Worm (Caenorhabditis elegans) whole organism, L1 larva: ENCODE results near the gene ZK154.6.

Experiments
- C16A3.4 ChIP-seq: fragments of 150-350 bp; optimal IDR thresholded peaks from 2 replicates; lab custom pipeline; 2014; ENCODE audit warnings: missing biosample characterization, missing genetic modification characterization
- blmp-1 ChIP-seq: fragments of 150-350 bp; optimal IDR thresholded peaks from 2 replicates; lab custom pipeline; 2014; ENCODE audit warnings: missing biosample characterization, missing genetic modification characterization
- ceh-8 ChIP-seq: fragments of 200-800 bp; sonication (Bioruptor generic); optimal IDR thresholded peaks from 2 replicates; lab custom pipeline; 2018; ENCODE audit warnings: mild to moderate bottlenecking, missing genetic modification characterization, moderate library complexity, missing compliant biosample characterization
- ceh-82 ChIP-seq, 3 experiments: fragments of 150-350 bp in 1 of 3; sonication (generic microtip) in 2 of 3; optimal IDR thresholded peaks; 2 replicates each; lab custom pipeline; 2014 to 2017; ENCODE audit warnings: missing biosample characterization in 3 of 3, missing genetic modification characterization in 3 of 3
- ceh-88 ChIP-seq: fragments of 200-800 bp; sonication (Bioruptor generic); IDR thresholded peaks from 2 replicates; pipeline ENCODE4 v1.3.6; 2022; ENCODE audit warnings: missing genetic modification characterization, missing compliant biosample characterization
- ceh-90 ChIP-seq: sonication (generic microtip); optimal IDR thresholded peaks from 2 replicates; lab custom pipeline; 2016; ENCODE audit warnings: missing genetic modification characterization, missing compliant biosample characterization
- efl-1 ChIP-seq, 4 experiments: fragments of 150-350 bp; optimal IDR thresholded peaks in 3 of 4; peaks in 1 of 4; 1 replicate in 1 of 4; 2 replicates in 3 of 4; lab custom pipeline; 2014; ENCODE audit warnings: missing biosample characterization in 2 of 4, missing genetic modification characterization in 2 of 4, missing genetic modification reagents in 2 of 4
- efl-3 ChIP-seq: fragments of 200-800 bp; sonication (Bioruptor generic); optimal IDR thresholded peaks from 2 replicates; lab custom pipeline; 2018; ENCODE audit warnings: mild to moderate bottlenecking, missing genetic modification characterization, missing compliant biosample characterization
- elt-2 ChIP-seq: sonication (generic microtip); optimal IDR thresholded peaks from 2 replicates; lab custom pipeline; 2016; ENCODE audit warnings: missing genetic modification characterization, mild to moderate bottlenecking, inconsistent platforms, missing compliant biosample characterization, missing genetic modification reagents
- elt-3 ChIP-seq, 6 experiments: fragments of 150-350 bp in 1 of 6; sonication (generic microtip); optimal IDR thresholded peaks; 2 replicates each; lab custom pipeline; 2017 to 2018; ENCODE audit warnings: missing biosample characterization in 6 of 6, missing genetic modification characterization in 6 of 6, inconsistent platforms in 1 of 6
- ets-5 ChIP-seq: fragments of 200-800 bp; sonication (Bioruptor generic); IDR thresholded peaks from 2 replicates; pipeline ENCODE4 v1.3.6; 2022; ENCODE audit warnings: missing genetic modification characterization, missing compliant biosample characterization
- fkh-10 ChIP-seq: sonication (generic microtip); optimal IDR thresholded peaks from 2 replicates; lab custom pipeline; 2017; ENCODE audit warnings: missing biosample characterization, missing genetic modification reagents, missing genetic modification characterization
- fkh-8 ChIP-seq: sonication (generic microtip); optimal IDR thresholded peaks from 2 replicates; lab custom pipeline; 2016; ENCODE audit warnings: mild to moderate bottlenecking, missing genetic modification characterization, missing compliant biosample characterization
- fos-1 ChIP-seq: fragments of 150-350 bp; optimal IDR thresholded peaks from 2 replicates; lab custom pipeline; 2014; ENCODE audit warnings: missing biosample characterization, missing genetic modification characterization
- grh-1 ChIP-seq: fragments of 200-800 bp; sonication (Bioruptor generic); IDR thresholded peaks from 2 replicates; pipeline ENCODE4 v1.3.6; 2022; ENCODE audit warnings: missing genetic modification reagents, missing genetic modification characterization, missing compliant biosample characterization
- hlh-17 ChIP-seq: fragments of 200-800 bp; sonication (Bioruptor generic); optimal IDR thresholded peaks from 2 replicates; lab custom pipeline; 2018; ENCODE audit warnings: missing genetic modification characterization, mild to moderate bottlenecking, missing compliant biosample characterization, moderate library complexity, borderline replicate concordance
- hlh-4 ChIP-seq: sonication (generic microtip); optimal IDR thresholded peaks from 2 replicates; lab custom pipeline; 2016; ENCODE audit warnings: mild to moderate bottlenecking, missing genetic modification characterization, missing compliant biosample characterization
- hpl-2 ChIP-seq: fragments of 150-350 bp; optimal IDR thresholded peaks from 2 replicates; lab custom pipeline; 2014; ENCODE audit warnings: missing biosample characterization, missing genetic modification reagents, missing genetic modification characterization
- irx-1 ChIP-seq: sonication (generic microtip); optimal IDR thresholded peaks from 2 replicates; lab custom pipeline; 2016; ENCODE audit warnings: missing genetic modification characterization, missing compliant biosample characterization
- lin-14 ChIP-seq: fragments of 200-800 bp; sonication (Bioruptor generic); optimal IDR thresholded peaks from 2 replicates; lab custom pipeline; 2018; ENCODE audit warnings: mild to moderate bottlenecking, missing genetic modification characterization, moderate library complexity, missing compliant biosample characterization
- lin-35 ChIP-seq, 2 experiments: fragments of 150-350 bp; optimal IDR thresholded peaks; 2 replicates each; lab custom pipeline; 2014; ENCODE audit warnings: missing biosample characterization in 2 of 2, missing genetic modification characterization in 2 of 2, missing genetic modification reagents in 2 of 2
- lin-39 ChIP-seq: fragments of 150-350 bp; optimal IDR thresholded peaks from 2 replicates; lab custom pipeline; 2014; ENCODE audit warnings: missing biosample characterization, missing genetic modification reagents, missing genetic modification characterization
- mef-2 ChIP-seq: fragments of 150-350 bp; optimal IDR thresholded peaks from 2 replicates; lab custom pipeline; 2014; ENCODE audit warnings: missing biosample characterization, missing genetic modification characterization
- mep-1 ChIP-seq: fragments of 150-350 bp; optimal IDR thresholded peaks from 2 replicates; lab custom pipeline; 2014; ENCODE audit warnings: missing biosample characterization, missing genetic modification characterization
- nhr-11 ChIP-seq: fragments of 150-350 bp; optimal IDR thresholded peaks from 2 replicates; lab custom pipeline; 2014; ENCODE audit warnings: missing biosample characterization, missing genetic modification characterization
- nhr-12 ChIP-seq: sonication (generic microtip); optimal IDR thresholded peaks from 2 replicates; lab custom pipeline; 2017; ENCODE audit warnings: missing biosample characterization, missing genetic modification characterization
- nhr-19 ChIP-seq: fragments of 200-800 bp; sonication (Bioruptor generic); conservative IDR thresholded peaks from 2 replicates; pipeline ENCODE4 v1.3.6; 2022; ENCODE audit warnings: missing genetic modification characterization, missing compliant biosample characterization
- nhr-237 ChIP-seq: fragments of 150-350 bp; optimal IDR thresholded peaks from 2 replicates; lab custom pipeline; 2014; ENCODE audit warnings: missing biosample characterization, missing genetic modification characterization
- nhr-28 ChIP-seq: fragments of 150-350 bp; optimal IDR thresholded peaks from 2 replicates; lab custom pipeline; 2014; ENCODE audit warnings: missing biosample characterization, missing genetic modification characterization
- nhr-71 ChIP-seq: sonication (generic microtip); optimal IDR thresholded peaks from 2 replicates; lab custom pipeline; 2016; ENCODE audit warnings: mild to moderate bottlenecking, missing genetic modification characterization, moderate library complexity, missing compliant biosample characterization
- nhr-76 ChIP-seq: sonication (generic microtip); optimal IDR thresholded peaks from 2 replicates; lab custom pipeline; 2017; ENCODE audit warnings: missing biosample characterization, missing genetic modification characterization
- nhr-84 ChIP-seq: sonication (generic microtip); optimal IDR thresholded peaks from 2 replicates; lab custom pipeline; 2017; ENCODE audit warnings: missing biosample characterization, missing genetic modification characterization
- pag-3 ChIP-seq: sonication (generic microtip); optimal IDR thresholded peaks from 2 replicates; lab custom pipeline; 2017; ENCODE audit warnings: missing genetic modification characterization, mild to moderate bottlenecking, missing compliant biosample characterization, antibody characterized with exemption, borderline replicate concordance; ENCODE audit not compliant: insufficient read depth
- skn-1 ChIP-seq: fragments of 150-350 bp; optimal IDR thresholded peaks from 2 replicates; lab custom pipeline; 2014; ENCODE audit warnings: missing biosample characterization, missing genetic modification characterization
- snpc-4 ChIP-seq: fragments of 150-350 bp; optimal IDR thresholded peaks from 2 replicates; lab custom pipeline; 2014; ENCODE audit warnings: missing biosample characterization, missing genetic modification characterization
- sox-4 ChIP-seq: sonication (generic microtip); optimal IDR thresholded peaks from 2 replicates; lab custom pipeline; 2016; ENCODE audit warnings: missing genetic modification characterization, missing compliant biosample characterization
- sptf-1 ChIP-seq: fragments of 150-350 bp; optimal IDR thresholded peaks from 2 replicates; lab custom pipeline; 2014; ENCODE audit warnings: missing biosample characterization, missing genetic modification characterization
- sup-37 ChIP-seq: fragments of 200-800 bp; sonication (Bioruptor generic); optimal IDR thresholded peaks from 2 replicates; lab custom pipeline; 2018; ENCODE audit warnings: mild to moderate bottlenecking, missing genetic modification characterization, missing compliant biosample characterization
- swsn-7 ChIP-seq: sonication (generic microtip); optimal IDR thresholded peaks from 2 replicates; lab custom pipeline; 2016; ENCODE audit warnings: missing genetic modification characterization, missing compliant biosample characterization
- tbx-2 ChIP-seq: sonication (generic microtip); optimal IDR thresholded peaks from 2 replicates; lab custom pipeline; 2016; ENCODE audit warnings: missing genetic modification characterization, missing compliant biosample characterization
- tlp-1 ChIP-seq: fragments of 150-350 bp; optimal IDR thresholded peaks from 2 replicates; lab custom pipeline; 2014; ENCODE audit warnings: missing biosample characterization, missing genetic modification characterization
- unc-30 ChIP-seq: sonication (generic microtip); optimal IDR thresholded peaks from 2 replicates; lab custom pipeline; 2017; ENCODE audit warnings: missing biosample characterization, missing genetic modification characterization
- unc-86 ChIP-seq: sonication (generic microtip); optimal IDR thresholded peaks from 2 replicates; lab custom pipeline; 2016; ENCODE audit warnings: missing genetic modification characterization, missing compliant biosample characterization
- unc-98 ChIP-seq: fragments of 200-800 bp; sonication (Bioruptor generic); IDR thresholded peaks from 2 replicates; pipeline ENCODE4 v1.3.6; 2022; ENCODE audit warnings: missing genetic modification characterization, missing compliant biosample characterization
- zag-1 ChIP-seq: fragments of 150-350 bp; optimal IDR thresholded peaks from 2 replicates; lab custom pipeline; 2014; ENCODE audit warnings: missing biosample characterization, missing genetic modification characterization
- zip-4 ChIP-seq: fragments of 200-800 bp; sonication (Bioruptor generic); optimal IDR thresholded peaks from 2 replicates; lab custom pipeline; 2018; ENCODE audit warnings: mild to moderate bottlenecking, missing genetic modification characterization, moderate library complexity, missing compliant biosample characterization
- ztf-11 ChIP-seq, 2 experiments: sonication (generic microtip); optimal IDR thresholded peaks; 2 replicates each; lab custom pipeline; 2016 to 2017; ENCODE audit warnings: missing genetic modification characterization in 2 of 2, missing biosample characterization in 1 of 2, missing compliant biosample characterization in 1 of 2

ZK154.6 gene

ce11 chrX:7778786-7779185 is 14.6 kb downstream of the ZK154.6 start:
- no peak for TF ChIP-seq unc-30 (tag; lab: Kevin White, UChicago)
- TF ChIP-seq nhr-76 (tag; lab: Kevin White, UChicago) = no peak
- TF ChIP-seq pag-3 (tag; lab: Kevin White, UChicago) = no peak
- TF ChIP-seq grh-1 = peak; percentile 27; the same call in 1 of the 2 replicates
- no peak for TF ChIP-seq hpl-2 (GFP tag; lab: Kevin White, UChicago)
- TF ChIP-seq nhr-237 (tag; lab: Kevin White, UChicago) = no peak
- TF ChIP-seq fos-1 (tag; lab: Kevin White, UChicago) = no peak
- peak; percentile 4 for TF ChIP-seq lin-14 (GFP tag; lab: Kevin White, UChicago)
- TF ChIP-seq efl-1 (optimal IDR thresholded peaks at IDR 0.05; lab: Kevin White, UChicago) = no peak
- peak in 1 of 2 experiments; percentile 59 for TF ChIP-seq efl-1 (GFP tag; optimal IDR thresholded peaks at IDR 0.05 in 1 of 2; lab: Kevin White, UChicago)
- no peak for TF ChIP-seq ceh-90 (tag; lab: Kevin White, UChicago)
- TF ChIP-seq blmp-1 (tag; lab: Kevin White, UChicago) = peak; percentile 88
- TF ChIP-seq elt-3 (tag; optimal IDR thresholded peaks at IDR 0.05; lab: Kevin White, UChicago) = peak in 1 of 6 experiments; percentile 17
- TF ChIP-seq unc-86 (tag; lab: Kevin White, UChicago) = no peak
- no peak for TF ChIP-seq ztf-11 (tag; optimal IDR thresholded peaks at IDR 0.05; lab: Kevin White, UChicago)
- TF ChIP-seq, all 84 proteins: peak for 5

- TF ChIP-seq fkh-8 = no peak
- peak; percentile 9 for TF ChIP-seq lin-14 (GFP tag; lab: Kevin White, UChicago)
- TF ChIP-seq nhr-84 (tag; lab: Kevin White, UChicago) = no peak
- peak; percentile 64 for TF ChIP-seq unc-86 (tag; lab: Kevin White, UChicago)
- TF ChIP-seq ets-5 (GFP tag; lab: Robert Waterston, UW) = no peak
- TF ChIP-seq zip-4 (GFP tag; lab: Kevin White, UChicago) = no peak
- no peak for TF ChIP-seq nhr-11 (tag; lab: Kevin White, UChicago)
- no peak for TF ChIP-seq nhr-71 (tag; lab: Kevin White, UChicago)
- no peak for TF ChIP-seq zag-1 (tag; lab: Kevin White, UChicago)
- no peak for TF ChIP-seq efl-3
- TF ChIP-seq lin-39 (tag; lab: Kevin White, UChicago) = no peak
- no peak for TF ChIP-seq hpl-2 (GFP tag; lab: Kevin White, UChicago)
- no peak for TF ChIP-seq hlh-4 (tag; lab: Kevin White, UChicago)
Measured at ce11 chrX:7776509-7777001, 16.8 kb downstream of the ZK154.6 start, which contains the start of gene mec-7. TSS of gene mec-7 (minus strand) at chrX:7776689.

DNA sequence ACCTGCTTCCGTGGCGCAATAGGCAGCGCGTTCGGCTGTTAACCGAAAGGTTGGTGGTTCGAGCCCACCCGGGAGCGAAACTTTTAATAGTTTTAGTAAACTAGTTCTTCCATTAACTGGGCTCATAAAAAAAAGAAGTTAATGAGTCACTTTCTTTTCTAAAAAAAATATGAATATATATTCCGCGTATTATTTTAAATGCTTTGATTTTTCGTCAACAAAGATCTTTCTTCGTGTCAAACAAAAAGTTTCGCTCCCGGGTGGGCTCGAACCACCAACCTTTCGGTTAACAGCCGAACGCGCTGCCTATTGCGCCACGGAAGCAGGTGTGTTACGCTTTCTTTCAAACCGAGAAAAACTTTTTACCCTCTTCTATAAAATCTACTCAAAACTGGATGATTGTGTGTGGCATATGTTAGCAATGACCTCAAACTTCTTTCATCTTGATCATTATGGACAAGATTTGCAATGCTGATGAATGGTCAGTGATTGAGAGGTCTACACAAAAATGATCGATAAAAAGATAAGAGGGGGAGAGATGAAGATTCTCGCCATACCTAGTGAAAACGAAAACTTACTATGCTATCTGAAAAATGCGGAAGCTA is 19.5 kb downstream of the ZK154.6 start:
- TF ChIP-seq blmp-1 (tag; lab: Kevin White, UChicago) (peak; percentile 80), nhr-84 (tag; lab: Kevin White, UChicago) (no peak), elt-2 (tag; lab: Kevin White, UChicago) (no peak), zip-4 (GFP tag; lab: Kevin White, UChicago) (no peak), C16A3.4 (tag; lab: Kevin White, UChicago) (peak; percentile 38), hlh-4 (tag; lab: Kevin White, UChicago) (no peak), sox-4 (tag; lab: Kevin White, UChicago) (no peak), nhr-28 (tag; lab: Kevin White, UChicago) (no peak), skn-1 (tag; lab: Kevin White, UChicago) (no peak), irx-1 (tag; lab: Kevin White, UChicago) (no peak), tbx-2 (peak; percentile 37), ceh-90 (tag; lab: Kevin White, UChicago) (no peak), unc-98 (GFP tag; lab: Robert Waterston, UW) (no peak), swsn-7 (tag; lab: Kevin White, UChicago) (peak; percentile 26), sptf-1 (no peak), ceh-8 (GFP tag; lab: Kevin White, UChicago) (no peak), hlh-17 (no peak), tlp-1 (tag; lab: Kevin White, UChicago) (no peak), mef-2 (no peak), mep-1 (tag; lab: Kevin White, UChicago) (peak; percentile 55), nhr-12 (no peak), ceh-88 (GFP tag; lab: Robert Waterston, UW) (no peak), sup-37 (GFP tag; lab: Kevin White, UChicago) (no peak), snpc-4 (tag; lab: Kevin White, UChicago) (no peak), fkh-10 (GFP tag; lab: Kevin White, UChicago) (no peak), lin-35 (GFP tag; optimal IDR thresholded peaks at IDR 0.05; lab: Kevin White, UChicago) (peak in 1 of 2 experiments; percentile 44), ceh-82 (tag; optimal IDR thresholded peaks at IDR 0.05; lab: Kevin White, UChicago) (no peak), nhr-19 (GFP tag; lab: Robert Waterston, UW) (peak; percentile 50)
